Fruit fly (Drosophila melanogaster) whole organism, embryonic: Measurements from ENCODE around the gene Indy.

Experiments used
- Adf1 ChIP-seq: fragments of 200-800 bp; sonication (Bioruptor generic); IDR thresholded peaks from 2 replicates; pipeline ENCODE4 v1.3.6; 2022; ENCODE audit warnings: missing biosample characterization, missing genetic modification characterization
- CG10147 ChIP-seq: fragments of 200-800 bp; sonication (Bioruptor generic); optimal IDR thresholded peaks from 2 replicates; lab custom pipeline; 2019; ENCODE audit warnings: missing biosample characterization, mild to moderate bottlenecking, missing genetic modification characterization, moderate library complexity
- CG10274 ChIP-seq: fragments of 200-800 bp; sonication (Bioruptor generic); optimal IDR thresholded peaks from 3 replicates; lab custom pipeline; 2017; ENCODE audit warnings: missing biosample characterization, mild to moderate bottlenecking, missing genetic modification characterization
- CG10543 ChIP-seq: fragments of 200-800 bp; sonication (Bioruptor generic); optimal IDR thresholded peaks from 3 replicates; lab custom pipeline; 2017; ENCODE audit warnings: missing biosample characterization, mild to moderate bottlenecking, missing genetic modification characterization, moderate library complexity
- CG11560 ChIP-seq: fragments of 200-800 bp; sonication (Bioruptor generic); IDR thresholded peaks from 3 replicates; pipeline ENCODE4 v1.3.6; 2022; ENCODE audit warnings: missing biosample characterization, missing genetic modification characterization
- CG12155 ChIP-seq: fragments of 200-800 bp; sonication (Bioruptor generic); optimal IDR thresholded peaks from 3 replicates; lab custom pipeline; 2016; ENCODE audit warnings: missing biosample characterization, missing genetic modification characterization
- CG13775 ChIP-seq: fragments of 200-800 bp; sonication (Bioruptor generic); optimal IDR thresholded peaks from 3 replicates; lab custom pipeline; 2017; ENCODE audit warnings: missing biosample characterization, mild to moderate bottlenecking, missing genetic modification characterization
- CG15479 ChIP-seq: fragments of 200-800 bp; sonication (Bioruptor generic); optimal IDR thresholded peaks from 3 replicates; lab custom pipeline; 2019; ENCODE audit warnings: missing biosample characterization, mild to moderate bottlenecking, missing genetic modification characterization, moderate library complexity
- CG16779 ChIP-seq: fragments of 200-800 bp; sonication (Bioruptor generic); IDR thresholded peaks from 2 replicates; pipeline ENCODE4 v1.3.6; 2022; ENCODE audit warnings: missing biosample characterization, missing genetic modification characterization
- CG17328 ChIP-seq: fragments of 200-800 bp; sonication (Bioruptor generic); IDR thresholded peaks from 2 replicates; pipeline ENCODE4 v1.3.6; 2022; ENCODE audit warnings: missing biosample characterization, missing genetic modification characterization
- CG17568 ChIP-seq: fragments of 200-800 bp; sonication (Bioruptor generic); optimal IDR thresholded peaks from 2 replicates; lab custom pipeline; 2018; ENCODE audit warnings: missing biosample characterization, mild to moderate bottlenecking, missing genetic modification characterization, moderate library complexity
- CG17612 ChIP-seq: fragments of 200-800 bp; sonication (Bioruptor generic); IDR thresholded peaks from 2 replicates; pipeline ENCODE4 v1.3.6; 2022; ENCODE audit warnings: missing biosample characterization, missing genetic modification characterization
- CG2678 ChIP-seq: fragments of 200-800 bp; sonication (Bioruptor generic); optimal IDR thresholded peaks from 3 replicates; lab custom pipeline; 2019; ENCODE audit warnings: missing biosample characterization, mild to moderate bottlenecking, missing genetic modification characterization, moderate library complexity
- CG3726 ChIP-seq: fragments of 200-800 bp; sonication (Bioruptor generic); IDR thresholded peaks from 3 replicates; pipeline ENCODE4, ENCODE4 v1.3.6; 2022; ENCODE audit warnings: missing biosample characterization, missing genetic modification characterization
- CG4282 ChIP-seq: fragments of 200-800 bp; sonication (Bioruptor generic); optimal IDR thresholded peaks from 2 replicates; lab custom pipeline; 2016; ENCODE audit warnings: missing biosample characterization, missing genetic modification characterization
- CG4424 ChIP-seq: fragments of 200-800 bp; sonication (Bioruptor generic); optimal IDR thresholded peaks from 3 replicates; lab custom pipeline; 2016; ENCODE audit warnings: missing biosample characterization, missing genetic modification characterization
- CG6175 ChIP-seq: fragments of 200-800 bp; sonication (Bioruptor generic); IDR thresholded peaks from 3 replicates; pipeline ENCODE4 v1.3.6; 2022; ENCODE audit warnings: missing biosample characterization, missing genetic modification characterization
- CG6254 ChIP-seq: fragments of 200-800 bp; sonication (Bioruptor generic); optimal IDR thresholded peaks from 3 replicates; lab custom pipeline; 2017; ENCODE audit warnings: mild to moderate bottlenecking, missing biosample characterization, missing genetic modification reagents, missing genetic modification characterization
- CG8765 ChIP-seq: fragments of 200-800 bp; sonication (Bioruptor generic); IDR thresholded peaks from 2 replicates; pipeline ENCODE4 v1.3.6; 2022; ENCODE audit warnings: missing biosample characterization, missing genetic modification characterization
- E2f1 ChIP-seq: fragments of 200-800 bp; sonication (Bioruptor generic); IDR thresholded peaks from 2 replicates; pipeline ENCODE4 v1.3.6; 2022; ENCODE audit warnings: missing biosample characterization, missing genetic modification characterization
- Elba2 ChIP-seq: fragments of 200-800 bp; sonication (Bioruptor generic); optimal IDR thresholded peaks from 3 replicates; lab custom pipeline; 2016; ENCODE audit warnings: missing biosample characterization, missing genetic modification characterization
- Fer3 ChIP-seq: fragments of 200-800 bp; sonication (Bioruptor generic); optimal IDR thresholded peaks from 2 replicates; lab custom pipeline; 2018; ENCODE audit warnings: missing biosample characterization, mild to moderate bottlenecking, missing genetic modification characterization, moderate library complexity
- HHEX ChIP-seq: fragments of 200-800 bp; sonication (Bioruptor generic); optimal IDR thresholded peaks from 3 replicates; lab custom pipeline; 2017; ENCODE audit warnings: missing biosample characterization, mild to moderate bottlenecking, missing genetic modification characterization, missing genetic modification reagents
- HLH54F ChIP-seq: fragments of 200-800 bp; sonication (Bioruptor generic); optimal IDR thresholded peaks from 3 replicates; lab custom pipeline; 2016; ENCODE audit warnings: missing biosample characterization, missing genetic modification characterization
- Hmr ChIP-seq: fragments of 200-800 bp; sonication (Bioruptor generic); optimal IDR thresholded peaks from 3 replicates; lab custom pipeline; 2017; ENCODE audit warnings: mild to moderate bottlenecking, missing biosample characterization, missing genetic modification reagents, missing genetic modification characterization
- MBD-R2 ChIP-seq: fragments of 200-800 bp; sonication (Bioruptor generic); IDR thresholded peaks from 2 replicates; pipeline ENCODE4 v1.3.6; 2022; ENCODE audit warnings: missing biosample characterization, missing genetic modification characterization
- Mad ChIP-seq: fragments of 200-800 bp; sonication (Bioruptor generic); optimal IDR thresholded peaks from 2 replicates; lab custom pipeline; 2016; ENCODE audit warnings: missing biosample characterization, missing genetic modification characterization
- Myb ChIP-seq: fragments of 200-800 bp; sonication (Bioruptor generic); optimal IDR thresholded peaks from 2 replicates; lab custom pipeline; 2016; ENCODE audit warnings: missing biosample characterization, missing genetic modification characterization
- Nf-YB ChIP-seq: fragments of 200-800 bp; sonication (Bioruptor generic); optimal IDR thresholded peaks from 3 replicates; lab custom pipeline; 2019; ENCODE audit warnings: missing biosample characterization, mild to moderate bottlenecking, missing genetic modification characterization, moderate library complexity
- Tbp ChIP-seq: fragments of >200 bp; optimal IDR thresholded peaks from 2 replicates; lab custom pipeline; 2018; ENCODE audit warnings: missing biosample characterization, missing genetic modification characterization
- ap ChIP-seq: fragments of 200-800 bp; sonication (Bioruptor generic); IDR thresholded peaks from 2 replicates; pipeline ENCODE4 v1.3.6; 2022; ENCODE audit warnings: missing biosample characterization, missing genetic modification characterization
- bbx ChIP-seq: fragments of 200-800 bp; sonication (Bioruptor generic); IDR thresholded peaks from 2 replicates; pipeline ENCODE4 v1.3.6; 2022; ENCODE audit warnings: missing biosample characterization, missing genetic modification characterization; ENCODE audit not compliant: partially characterized antibody
- bsh ChIP-seq, 2 experiments: fragments of 200-800 bp; sonication (Bioruptor generic); optimal IDR thresholded peaks; 2 replicates each; lab custom pipeline; 2017 to 2018; ENCODE audit warnings: mild to moderate bottlenecking in 2 of 2, missing biosample characterization in 2 of 2, missing genetic modification characterization in 2 of 2, moderate library complexity in 1 of 2
- danr ChIP-seq: fragments of 200-800 bp; sonication (Bioruptor generic); IDR thresholded peaks from 2 replicates; pipeline ENCODE4 v1.3.6; 2022; ENCODE audit warnings: missing biosample characterization, missing genetic modification characterization
- en ChIP-seq: fragments of 200-800 bp; sonication (Bioruptor generic); optimal IDR thresholded peaks from 2 replicates; lab custom pipeline; 2016; ENCODE audit warnings: missing biosample characterization, missing genetic modification characterization
- gcm2 ChIP-seq: fragments of 200-800 bp; sonication (Bioruptor generic); optimal IDR thresholded peaks from 2 replicates; lab custom pipeline; 2016; ENCODE audit warnings: missing biosample characterization, missing genetic modification characterization
- hb ChIP-seq: fragments of 200-800 bp; sonication (Bioruptor generic); IDR thresholded peaks from 3 replicates; pipeline ENCODE4 v1.3.6; 2022; ENCODE audit warnings: missing biosample characterization, missing genetic modification characterization; ENCODE audit not compliant: partially characterized antibody
- jigr1 ChIP-seq: fragments of 200-800 bp; sonication (Bioruptor generic); IDR thresholded peaks from 3 replicates; pipeline ENCODE4 v1.3.6; 2022; ENCODE audit warnings: missing biosample characterization, missing genetic modification characterization
- lola ChIP-seq, 3 experiments: fragments of >200 bp in 2 of 3; fragments of 200-800 bp in 1 of 3; sonication (Bioruptor generic) in 1 of 3; optimal IDR thresholded peaks; 2 replicates each; lab custom pipeline; 2017 to 2019; ENCODE audit warnings: missing biosample characterization in 3 of 3, missing genetic modification characterization in 3 of 3, mild to moderate bottlenecking in 1 of 3, moderate library complexity in 1 of 3
- nerfin-2 ChIP-seq: fragments of 200-800 bp; sonication (Bioruptor generic); IDR thresholded peaks from 2 replicates; pipeline ENCODE4 v1.3.6; 2022; ENCODE audit warnings: missing biosample characterization, missing genetic modification characterization; ENCODE audit not compliant: partially characterized antibody
- otp ChIP-seq: fragments of 200-800 bp; sonication (Bioruptor generic); IDR thresholded peaks from 3 replicates; pipeline ENCODE4, ENCODE4 v1.3.6; 2022; ENCODE audit warnings: missing biosample characterization, missing genetic modification characterization
- pb ChIP-seq: fragments of 200-800 bp; sonication (Bioruptor generic); optimal IDR thresholded peaks from 3 replicates; lab custom pipeline; 2016; ENCODE audit warnings: missing biosample characterization, missing genetic modification characterization
- pho ChIP-seq: fragments of 200-800 bp; sonication (Bioruptor generic); optimal IDR thresholded peaks from 2 replicates; lab custom pipeline; 2016; ENCODE audit warnings: missing biosample characterization, missing genetic modification characterization
- pita ChIP-seq: fragments of 200-800 bp; sonication (Bioruptor generic); optimal IDR thresholded peaks from 2 replicates; lab custom pipeline; 2017; ENCODE audit warnings: missing biosample characterization, mild to moderate bottlenecking, missing genetic modification characterization
- sisA ChIP-seq: fragments of 200-800 bp; sonication (Bioruptor generic); IDR thresholded peaks from 2 replicates; pipeline ENCODE4 v1.3.6; 2022; ENCODE audit warnings: missing biosample characterization, missing genetic modification characterization
- slbo ChIP-seq: fragments of 200-800 bp; sonication (Bioruptor generic); IDR thresholded peaks from 2 replicates; pipeline ENCODE4 v1.3.6; 2022; ENCODE audit warnings: missing biosample characterization, missing genetic modification characterization
- sna ChIP-seq: fragments of 200-800 bp; sonication (Bioruptor generic); IDR thresholded peaks from 2 replicates; pipeline ENCODE4 v1.3.6; 2022; ENCODE audit warnings: missing biosample characterization, missing genetic modification characterization; ENCODE audit not compliant: partially characterized antibody
- tap ChIP-seq: fragments of 200-800 bp; optimal IDR thresholded peaks from 3 replicates; lab custom pipeline; 2019; ENCODE audit warnings: missing biosample characterization, mild to moderate bottlenecking, missing genetic modification characterization, moderate library complexity
- unpg ChIP-seq: fragments of 200-800 bp; sonication (Bioruptor generic); optimal IDR thresholded peaks from 3 replicates; lab custom pipeline; 2018; ENCODE audit warnings: missing biosample characterization, mild to moderate bottlenecking, missing genetic modification characterization, moderate library complexity

Gene Indy

DNA sequence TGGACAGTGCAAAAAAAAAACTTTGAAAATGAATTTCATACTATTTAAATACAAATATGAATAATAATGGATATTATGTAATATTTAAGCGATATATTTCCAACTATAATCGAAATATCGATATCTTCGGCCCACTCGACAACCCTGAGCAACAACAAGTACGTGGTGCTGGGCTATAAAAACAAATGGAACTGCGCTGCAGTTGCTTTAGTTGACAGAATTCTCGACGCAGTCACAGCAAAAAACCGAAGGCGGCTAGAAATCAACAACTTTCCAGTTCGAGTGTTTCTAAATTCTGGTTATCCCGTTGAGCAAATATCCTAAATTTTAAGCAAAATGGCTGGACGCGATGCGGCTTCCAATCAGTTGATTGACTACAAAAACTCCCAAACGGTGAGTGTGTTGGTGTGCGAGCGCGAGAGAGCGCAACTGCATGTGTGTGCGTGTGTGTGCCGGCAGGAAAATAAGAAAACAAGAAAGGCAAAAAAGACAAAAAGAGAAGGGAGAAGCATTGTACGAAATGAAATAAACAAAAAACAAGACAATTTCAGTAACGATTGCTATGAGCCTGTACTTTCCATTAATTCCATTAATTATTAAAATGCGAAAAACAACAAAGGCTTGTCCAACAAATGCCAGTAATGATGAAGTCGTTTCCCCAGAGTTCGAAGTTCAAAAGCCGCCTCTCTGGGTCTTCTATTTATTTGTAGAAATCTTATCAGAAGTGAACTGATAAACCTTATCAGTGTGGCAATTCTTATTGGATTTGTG is 23.4 kb downstream of the Indy start, which contains the start of gene Cat (continued):
- TF ChIP-seq Nf-YB (GFP tag; lab: Kevin White, UChicago) (no peak), nerfin-2 (peak; percentile 78; the same call in 1 of the 2 replicates), pb (GFP tag; lab: Kevin White, UChicago) (no peak), CG6175 (GFP tag; lab: Robert Waterston, UW) (no peak), Adf1 (GFP tag; lab: Robert Waterston, UW) (peak; percentile 44), CG10147 (GFP tag; lab: Kevin White, UChicago) (peak; percentile 29), pho (GFP tag; lab: Kevin White, UChicago) (no peak), pita (no peak), CG8765 (GFP tag; lab: Robert Waterston, UW) (no peak), slbo (GFP tag; lab: Robert Waterston, UW) (peak; percentile 61; the same call in 1 of the 2 replicates), CG16779 (GFP tag; lab: Robert Waterston, UW) (no peak), CG4424 (peak; percentile 43), CG10543 (GFP tag; lab: Kevin White, UChicago) (peak; percentile 52), gcm2 (GFP tag; lab: Kevin White, UChicago) (no peak), CG10274 (GFP tag; lab: Kevin White, UChicago) (no peak), CG17612 (no peak), CG11560 (tag; lab: Robert Waterston, UW) (no peak), CG15479 (GFP tag; lab: Kevin White, UChicago) (no peak), CG3726 (GFP tag; lab: Robert Waterston, UW) (no peak), HLH54F (GFP tag; lab: Kevin White, UChicago) (no peak), MBD-R2 (peak; percentile 52), otp (no peak), Mad (no peak), en (GFP tag; lab: Kevin White, UChicago) (no peak), CG17568 (GFP tag; lab: Kevin White, UChicago) (no peak), CG2678 (tag; lab: Kevin White, UChicago) (peak; percentile 46), lola (GFP tag; optimal IDR thresholded peaks at IDR 0.05; lab: Kevin White, UChicago) (peak in 2 of 3 experiments; percentile 28 to 37), CG13775 (no peak), E2f1 (GFP tag; lab: Robert Waterston, UW) (no peak), hb (GFP tag; lab: Robert Waterston, UW) (peak; percentile 73), unpg (GFP tag; lab: Kevin White, UChicago) (peak; percentile 29), sisA (GFP tag; lab: Robert Waterston, UW) (no peak), CG17328 (GFP tag; lab: Robert Waterston, UW) (no peak), Hmr (GFP tag; lab: Kevin White, UChicago) (peak; percentile 41), CG12155 (GFP tag; lab: Kevin White, UChicago) (no peak), CG6254 (GFP tag; lab: Kevin White, UChicago) (no peak), jigr1 (GFP tag; lab: Robert Waterston, UW) (no peak), sna (peak; percentile 89), Tbp (GFP tag; lab: Kevin White, UChicago) (no peak), danr (GFP tag; lab: Robert Waterston, UW) (no peak), CG4282 (GFP tag; lab: Kevin White, UChicago) (peak; percentile 7), Fer3 (peak; percentile 33), bsh (GFP tag; optimal IDR thresholded peaks at IDR 0.05; lab: Kevin White, UChicago) (peak; percentile 23 to 100), ap (GFP tag; lab: Robert Waterston, UW) (no peak), tap (tag; lab: Kevin White, UChicago) (no peak), HHEX (GFP tag; lab: Kevin White, UChicago) (peak; percentile 19), bbx (GFP tag; lab: Robert Waterston, UW) (peak; percentile 88), Myb (GFP tag; lab: Kevin White, UChicago) (peak; percentile 25), Elba2 (GFP tag; lab: Kevin White, UChicago) (peak; percentile 94)
